Fruit fly (Drosophila melanogaster) whole organism, wandering third instar larva: Measurements from ENCODE around the gene CG7656.
A peak's percentile ranks its signal among the peaks of the same experiment; 100 is the strongest.

Experiments
- Abd-B ChIP-seq: fragments of >200 bp; optimal IDR thresholded peaks from 2 replicates; lab custom pipeline; 2017; ENCODE audit warnings: missing biosample characterization, missing genetic modification characterization
- CG32264 ChIP-seq: fragments of 200-800 bp; sonication (Bioruptor generic); optimal IDR thresholded peaks from 2 replicates; lab custom pipeline; 2016; ENCODE audit warnings: missing biosample characterization, missing genetic modification characterization
- CG9705 ChIP-seq: fragments of 200-800 bp; sonication (Bioruptor generic); optimal IDR thresholded peaks from 2 replicates; lab custom pipeline; 2018; ENCODE audit warnings: missing biosample characterization, mild to moderate bottlenecking, missing genetic modification characterization
- CrebA ChIP-seq: fragments of 200-800 bp; sonication (Bioruptor generic); optimal IDR thresholded peaks from 2 replicates; lab custom pipeline; 2016; ENCODE audit warnings: missing biosample characterization, mild to moderate bottlenecking, missing genetic modification characterization, borderline replicate concordance
- Dfd ChIP-seq: fragments of >200 bp; optimal IDR thresholded peaks from 2 replicates; lab custom pipeline; 2017; ENCODE audit warnings: missing biosample characterization, missing genetic modification characterization
- Dif ChIP-seq: fragments of 200-275, 200-300 bp; sonication (Bioruptor generic); optimal IDR thresholded peaks from 2 replicates; lab custom pipeline; 2018; ENCODE audit warnings: missing biosample characterization, missing genetic modification characterization; ENCODE audit not compliant: partially characterized antibody
- GATAd ChIP-seq: sonication (Bioruptor generic); optimal IDR thresholded peaks from 2 replicates; lab custom pipeline; 2016; ENCODE audit warnings: missing biosample characterization, missing genetic modification characterization
- HLH106 ChIP-seq: fragments of 200-800 bp; optimal IDR thresholded peaks from 3 replicates; lab custom pipeline; 2019; ENCODE audit warnings: missing biosample characterization, mild to moderate bottlenecking, missing genetic modification characterization, moderate library complexity
- Hnf4 ChIP-seq: fragments of 200-800 bp; sonication (Bioruptor generic); optimal IDR thresholded peaks from 2 replicates; lab custom pipeline; 2016; ENCODE audit warnings: missing biosample characterization, mild to moderate bottlenecking, missing genetic modification characterization
- Hr78 ChIP-seq: fragments of >200 bp; optimal IDR thresholded peaks from 2 replicates; lab custom pipeline; 2017; ENCODE audit warnings: missing biosample characterization, missing genetic modification characterization
- Hr83 ChIP-seq: fragments of 200-300 bp; sonication (Bioruptor generic); optimal IDR thresholded peaks from 2 replicates; lab custom pipeline; 2016; ENCODE audit warnings: missing biosample characterization, mild to moderate bottlenecking, missing genetic modification characterization, moderate library complexity; ENCODE audit not compliant: poor library complexity, severe bottlenecking
- Jra ChIP-seq: sonication (Bioruptor generic); optimal IDR thresholded peaks from 2 replicates; lab custom pipeline; 2016; ENCODE audit warnings: missing biosample characterization, missing genetic modification characterization
- Mio ChIP-seq: sonication (Bioruptor generic); optimal IDR thresholded peaks from 2 replicates; lab custom pipeline; 2016; ENCODE audit warnings: missing biosample characterization, missing genetic modification characterization
- Myc ChIP-seq: fragments of >200 bp; optimal IDR thresholded peaks from 2 replicates; lab custom pipeline; 2017
- OdsH ChIP-seq: fragments of 200-800 bp; sonication (Bioruptor generic); optimal IDR thresholded peaks from 2 replicates; lab custom pipeline; 2016; ENCODE audit warnings: missing biosample characterization, mild to moderate bottlenecking, missing genetic modification characterization
- Rel ChIP-seq, 2 experiments: fragments of 200-800 bp; sonication (Bioruptor generic) in 1 of 2; optimal IDR thresholded peaks; 2 replicates in 1 of 2; 3 replicates in 1 of 2; lab custom pipeline; 2016 to 2019; ENCODE audit warnings: mild to moderate bottlenecking in 2 of 2, missing biosample characterization in 2 of 2, missing genetic modification characterization in 2 of 2, moderate library complexity in 1 of 2
- Sp1 ChIP-seq: fragments of 200-800 bp; sonication (Bioruptor generic); optimal IDR thresholded peaks from 3 replicates; lab custom pipeline; 2019; ENCODE audit warnings: missing biosample characterization, mild to moderate bottlenecking, missing genetic modification characterization, moderate library complexity
- Vsx2 ChIP-seq: fragments of 200-300, 225-300 bp; sonication (Bioruptor generic); optimal IDR thresholded peaks from 2 replicates; lab custom pipeline; 2018; ENCODE audit warnings: missing biosample characterization, missing genetic modification characterization; ENCODE audit not compliant: partially characterized antibody
- br ChIP-seq: fragments of 200-800 bp; sonication (Bioruptor generic); optimal IDR thresholded peaks from 2 replicates; lab custom pipeline; 2016; ENCODE audit warnings: missing biosample characterization, missing genetic modification characterization
- brk ChIP-seq: fragments of 200-800 bp; sonication (Bioruptor generic); optimal IDR thresholded peaks from 2 replicates; lab custom pipeline; 2016; ENCODE audit warnings: missing biosample characterization, mild to moderate bottlenecking, missing genetic modification characterization
- dl ChIP-seq, 2 experiments: fragments of 175-275, 200-275 bp in 1 of 2; fragments of 200-275 bp in 1 of 2; sonication (Bioruptor generic); optimal IDR thresholded peaks; lab custom pipeline; 2018; ENCODE audit warnings: mild to moderate bottlenecking in 2 of 2, missing biosample characterization in 2 of 2, missing genetic modification characterization in 2 of 2, moderate library complexity in 2 of 2; ENCODE audit not compliant: partially characterized antibody in 2 of 2, insufficient read depth in 1 of 2
- dmrt93B ChIP-seq: fragments of 200-800 bp; sonication (Bioruptor generic); optimal IDR thresholded peaks from 2 replicates; lab custom pipeline; 2018; ENCODE audit warnings: missing biosample characterization, mild to moderate bottlenecking, missing genetic modification characterization
- ey ChIP-seq: fragments of 200-800 bp; sonication (Bioruptor generic); optimal IDR thresholded peaks from 2 replicates; lab custom pipeline; 2016; ENCODE audit warnings: missing biosample characterization, missing genetic modification characterization
- h ChIP-seq: fragments of 200-800 bp; sonication (Bioruptor generic); optimal IDR thresholded peaks from 3 replicates; lab custom pipeline; 2016; ENCODE audit warnings: missing biosample characterization, mild to moderate bottlenecking, missing genetic modification characterization
- jim ChIP-seq: fragments of 175-275, 200-325 bp; sonication (Bioruptor generic); optimal IDR thresholded peaks from 2 replicates; lab custom pipeline; 2016; ENCODE audit warnings: missing biosample characterization, mild to moderate bottlenecking, missing genetic modification characterization
- lola ChIP-seq: fragments of >200 bp; optimal IDR thresholded peaks from 2 replicates; lab custom pipeline; 2017; ENCODE audit warnings: missing biosample characterization, missing genetic modification characterization
- pan ChIP-seq: fragments of >200 bp; optimal IDR thresholded peaks from 2 replicates; lab custom pipeline; 2017
- psq ChIP-seq: fragments of 200-800 bp; sonication (Bioruptor generic); optimal IDR thresholded peaks from 3 replicates; lab custom pipeline; 2017; ENCODE audit warnings: missing biosample characterization, mild to moderate bottlenecking, missing genetic modification characterization, moderate library complexity
- rgr ChIP-seq: fragments of 200-800 bp; sonication (Bioruptor generic); optimal IDR thresholded peaks from 3 replicates; lab custom pipeline; 2016; ENCODE audit warnings: missing biosample characterization, mild to moderate bottlenecking, missing genetic modification characterization
- sv ChIP-seq: fragments of 200-800 bp; sonication (Bioruptor generic); optimal IDR thresholded peaks from 3 replicates; lab custom pipeline; 2016; ENCODE audit warnings: missing biosample characterization, missing genetic modification characterization
- tai ChIP-seq: sonication (Bioruptor generic); optimal IDR thresholded peaks from 2 replicates; lab custom pipeline; 2016; ENCODE audit warnings: missing biosample characterization, missing genetic modification characterization
- usp ChIP-seq: fragments of >200 bp; optimal IDR thresholded peaks from 2 replicates; lab custom pipeline; 2017; ENCODE audit warnings: missing biosample characterization, missing genetic modification characterization
- woc ChIP-seq: sonication (Bioruptor generic); optimal IDR thresholded peaks from 2 replicates; lab custom pipeline; 2016; ENCODE audit warnings: missing biosample characterization, mild to moderate bottlenecking, missing genetic modification characterization

Gene CG7656

dm6 chr3L:15593399-15593798 lies 5.4 kb upstream of the CG7656 start:
- no peak for TF ChIP-seq rgr (GFP tag; lab: Kevin White, UChicago)
- TF ChIP-seq CG9705 (GFP tag; lab: Kevin White, UChicago) = no peak
- TF ChIP-seq CrebA (GFP tag; lab: Kevin White, UChicago) = no peak
- no peak for TF ChIP-seq usp (GFP tag; lab: Kevin White, UChicago)
- TF ChIP-seq Myc = no peak

DNA sequence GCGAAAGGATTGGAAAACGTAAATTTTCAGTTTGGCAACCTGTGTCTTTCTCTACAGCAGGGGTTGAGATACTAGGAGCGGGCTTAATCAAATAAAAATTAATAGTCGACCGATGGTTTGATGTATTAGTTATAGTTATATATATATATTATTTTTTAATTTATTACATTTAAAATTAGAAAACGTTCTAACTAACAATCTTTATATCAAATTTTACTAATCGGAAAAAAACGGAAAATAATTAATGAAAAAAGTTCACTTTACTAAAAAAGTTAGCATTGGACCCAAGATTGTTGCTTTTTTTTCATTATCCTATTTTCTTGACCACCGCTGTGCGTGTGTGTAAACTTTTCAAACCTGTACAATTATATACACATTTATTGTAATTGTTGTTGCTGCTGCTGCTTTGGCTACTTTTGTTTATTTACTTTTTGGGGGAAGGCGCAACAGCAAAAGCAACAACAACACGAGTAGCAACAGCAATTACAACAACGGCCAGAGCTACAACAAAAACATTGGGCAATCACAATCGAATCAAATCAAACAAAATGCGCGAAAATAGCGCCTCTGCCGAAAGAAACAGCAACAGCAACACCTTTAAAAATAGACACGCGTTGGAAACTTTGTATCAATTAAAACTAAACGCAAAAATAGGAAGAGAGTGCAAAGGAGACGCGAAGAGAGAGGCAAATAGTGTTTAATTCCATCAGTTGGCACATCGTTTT lies 4.7 kb upstream of the CG7656 start:
- TF ChIP-seq Hr83 (GFP tag; lab: Kevin White, UChicago) (no peak), woc (GFP tag; lab: Kevin White, UChicago) (no peak), ey (GFP tag; lab: Kevin White, UChicago) (no peak), Dif (no peak), Abd-B (GFP tag; lab: Kevin White, UChicago) (no peak), HLH106 (tag; lab: Kevin White, UChicago) (peak; percentile 19), CG9705 (GFP tag; lab: Kevin White, UChicago) (no peak)

DNA sequence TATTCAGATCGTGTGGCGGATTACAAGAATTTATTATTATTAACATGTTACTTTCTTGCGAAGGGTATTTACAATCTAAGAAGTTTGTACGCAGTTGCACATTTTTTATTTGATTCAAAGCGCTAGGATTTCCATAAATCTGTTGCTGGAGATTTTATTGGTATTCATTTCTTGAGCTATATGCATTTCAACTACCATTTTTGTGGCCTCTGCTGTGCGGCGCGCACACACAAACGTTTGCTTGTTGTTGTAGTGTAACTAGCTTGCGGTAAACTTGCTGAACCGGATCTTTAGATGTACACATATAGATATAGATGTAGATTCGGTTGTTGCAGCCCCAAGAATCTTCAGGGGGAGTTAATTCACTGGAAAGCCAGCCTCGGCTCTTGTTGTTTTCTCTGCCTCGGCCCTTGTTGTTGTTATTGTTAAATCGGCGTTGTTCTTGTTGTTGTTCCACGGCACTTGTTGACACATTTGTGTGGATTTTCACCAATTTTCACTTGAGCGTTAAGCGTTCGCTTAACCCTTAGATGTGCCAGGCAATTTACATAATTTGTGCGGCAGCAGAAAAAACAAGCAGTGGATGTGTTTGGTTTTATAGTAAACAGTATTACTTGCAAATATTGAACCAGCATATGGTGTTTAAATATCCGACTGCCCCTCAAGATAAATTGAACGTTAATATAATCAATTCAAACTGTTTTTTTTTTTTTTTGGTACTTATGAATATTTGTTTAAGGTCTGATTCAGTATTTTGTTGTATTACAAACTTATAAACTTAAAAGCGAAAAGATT lies 3.0 kb upstream of the CG7656 start:
- TF ChIP-seq OdsH (GFP tag; lab: Kevin White, UChicago) = no peak
- TF ChIP-seq Myc = no peak
- no peak for TF ChIP-seq GATAd
- TF ChIP-seq tai (GFP tag; lab: Kevin White, UChicago) = no peak
- TF ChIP-seq usp (GFP tag; lab: Kevin White, UChicago) = no peak
- no peak for TF ChIP-seq ey (GFP tag; lab: Kevin White, UChicago)
- TF ChIP-seq CG9705 (GFP tag; lab: Kevin White, UChicago) = no peak
- TF ChIP-seq Dfd (GFP tag; lab: Kevin White, UChicago) = no peak
- no peak for TF ChIP-seq br (GFP tag; lab: Kevin White, UChicago)
- TF ChIP-seq Sp1 (GFP tag; lab: Kevin White, UChicago) = no peak
- no peak for TF ChIP-seq CrebA (GFP tag; lab: Kevin White, UChicago)
- TF ChIP-seq, all 38 proteins: peak for 0

DNA sequence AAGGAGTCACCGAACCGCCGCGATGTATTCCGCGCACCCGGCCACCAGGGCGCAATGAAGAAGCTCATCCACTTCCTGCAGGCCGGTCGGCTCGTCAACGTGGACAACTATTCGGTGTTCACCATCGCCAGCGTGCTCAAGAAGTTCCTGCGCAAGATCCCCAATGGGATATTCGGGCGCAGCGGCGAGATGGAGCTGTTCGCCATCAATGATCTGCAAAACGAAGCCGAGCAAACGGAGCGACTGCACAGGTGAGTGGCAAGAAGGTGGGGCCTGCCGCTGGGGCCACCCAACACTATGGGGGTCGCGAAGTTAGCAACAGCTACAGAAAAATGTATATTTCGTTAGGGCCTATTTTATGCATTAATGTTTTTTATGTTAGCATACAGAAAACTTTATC lies 1.8 kb upstream of the CG7656 start:
- no peak for TF ChIP-seq Hnf4 (GFP tag; lab: Kevin White, UChicago)
- no peak for TF ChIP-seq pan (lab: Kevin White, UChicago)
- TF ChIP-seq Hr83 (GFP tag; lab: Kevin White, UChicago) = no peak
- no peak for TF ChIP-seq h (GFP tag; lab: Kevin White, UChicago)
- TF ChIP-seq jim (GFP tag; lab: Kevin White, UChicago) = no peak
- no peak for TF ChIP-seq CrebA (GFP tag; lab: Kevin White, UChicago)
- no peak for TF ChIP-seq woc (GFP tag; lab: Kevin White, UChicago)
- no peak for TF ChIP-seq Sp1 (GFP tag; lab: Kevin White, UChicago)
- no peak for TF ChIP-seq rgr (GFP tag; lab: Kevin White, UChicago)
- no peak for TF ChIP-seq Dfd (GFP tag; lab: Kevin White, UChicago)
- no peak for TF ChIP-seq dl (GFP tag; optimal IDR thresholded peaks at IDR 0.05; lab: Kevin White, UChicago; ENCODE audit: insufficient read depth in 1 of 2, partially characterized antibody in 2 of 2)

DNA sequence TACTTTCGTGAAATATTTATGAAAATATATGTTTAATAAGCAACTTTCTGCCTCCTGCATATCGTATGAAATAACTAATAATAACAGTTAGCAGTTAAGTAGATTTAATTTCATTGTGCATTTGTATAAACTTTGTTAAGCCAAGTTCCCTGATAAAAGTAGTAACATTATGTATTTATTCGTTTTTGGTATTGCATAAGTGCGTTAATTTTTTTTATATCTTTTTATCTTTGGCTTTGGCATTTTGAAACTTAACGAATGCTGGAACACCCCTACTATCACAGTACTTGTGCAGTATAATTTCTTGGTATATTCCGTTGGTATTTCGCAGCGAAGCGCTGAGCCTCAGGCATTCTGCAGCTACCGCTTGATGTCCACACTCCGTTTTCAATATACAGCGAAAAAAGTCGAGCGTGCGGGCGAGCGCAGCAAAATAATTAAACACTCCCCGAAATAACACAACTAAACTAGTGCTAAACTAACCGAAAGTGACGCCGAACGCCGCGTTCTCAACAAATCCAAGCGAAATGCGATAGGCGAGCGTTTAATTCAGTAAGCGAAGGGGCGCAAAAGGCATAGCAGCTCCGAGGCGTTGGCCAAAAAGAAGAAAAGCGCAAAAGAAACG lies 651 bp upstream of the CG7656 start, which contains the start of gene RhoGAP71E:
RhoGAP71E (plus strand) TSS at position 347 of the 625 bp plus-strand sequence.
- no peak for TF ChIP-seq Vsx2 (GFP tag; lab: Kevin White, UChicago)
- no peak for TF ChIP-seq ey (GFP tag; lab: Kevin White, UChicago)
- peak; percentile 55 for TF ChIP-seq HLH106 (tag; lab: Kevin White, UChicago)
- no peak for TF ChIP-seq Jra (GFP tag; lab: Kevin White, UChicago)
- TF ChIP-seq psq (GFP tag; lab: Kevin White, UChicago) = peak; percentile 97
- no peak for TF ChIP-seq CG32264 (GFP tag; lab: Kevin White, UChicago)
- no peak for TF ChIP-seq Abd-B (GFP tag; lab: Kevin White, UChicago)
- TF ChIP-seq tai (GFP tag; lab: Kevin White, UChicago) = no peak
- TF ChIP-seq Hnf4 (GFP tag; lab: Kevin White, UChicago) = peak; percentile 23
- TF ChIP-seq br (GFP tag; lab: Kevin White, UChicago) = peak; percentile 44
- peak; percentile 19 for TF ChIP-seq h (GFP tag; lab: Kevin White, UChicago)
- no peak for TF ChIP-seq pan (lab: Kevin White, UChicago)
- no peak for TF ChIP-seq dl (GFP tag; optimal IDR thresholded peaks at IDR 0.05; lab: Kevin White, UChicago; ENCODE audit: insufficient read depth in 1 of 2, partially characterized antibody in 2 of 2)
- TF ChIP-seq woc (GFP tag; lab: Kevin White, UChicago) = peak; percentile 5
- TF ChIP-seq Rel (GFP tag; optimal IDR thresholded peaks at IDR 0.05; lab: Kevin White, UChicago) = no peak
- TF ChIP-seq Rel (tag; optimal IDR thresholded peaks at IDR 0.05; lab: Kevin White, UChicago) = peak; percentile 50
- no peak for TF ChIP-seq brk
- no peak for TF ChIP-seq Mio
- TF ChIP-seq Dif = no peak
- TF ChIP-seq jim (GFP tag; lab: Kevin White, UChicago) = no peak
- TF ChIP-seq Hr78 (GFP tag; lab: Kevin White, UChicago) = no peak
- no peak for TF ChIP-seq lola (GFP tag; lab: Kevin White, UChicago)
- TF ChIP-seq Dfd (GFP tag; lab: Kevin White, UChicago) = no peak
- no peak for TF ChIP-seq CrebA (GFP tag; lab: Kevin White, UChicago)
- TF ChIP-seq OdsH (GFP tag; lab: Kevin White, UChicago) = peak; percentile 36
- no peak for TF ChIP-seq GATAd
- TF ChIP-seq sv (GFP tag; lab: Kevin White, UChicago) = no peak
- no peak for TF ChIP-seq dmrt93B (GFP tag; lab: Kevin White, UChicago)
